Fruit fly (Drosophila melanogaster): ENCODE measurements around the gene lok.

The lok gene

dm6 chr2L:20027382-20027919, 33.8 kb upstream of the lok start, which contains the start of gene sNPF (continued):
- peak; percentile 75 for TF ChIP-seq achi (GFP tag; optimal IDR thresholded peaks at IDR 0.05)
- TF ChIP-seq Gug (GFP tag; IDR thresholded peaks at IDR 0.05), result no peak; the same call in 1 of the 2 replicates
- no peak for TF ChIP-seq Ets96B (tag; optimal IDR thresholded peaks at IDR 0.05)
- peak; percentile 76 for TF ChIP-seq CG10669 (GFP tag; optimal IDR thresholded peaks at IDR 0.05)
- no peak for TF ChIP-seq fd85E (GFP tag; optimal IDR thresholded peaks at IDR 0.05)
- peak; percentile 79 for TF ChIP-seq acj6 (GFP tag; optimal IDR thresholded peaks at IDR 0.05)
- TF ChIP-seq Hr39 (GFP tag; optimal IDR thresholded peaks at IDR 0.05), result peak; percentile 78
- peak; percentile 64 for TF ChIP-seq CG1621 (tag; optimal IDR thresholded peaks at IDR 0.05)
- TF ChIP-seq Sox15 (GFP tag; optimal IDR thresholded peaks at IDR 0.05), result peak; percentile 72
- no peak for TF ChIP-seq CG8119 (GFP tag; IDR thresholded peaks at IDR 0.05)
- TF ChIP-seq net (GFP tag; optimal IDR thresholded peaks at IDR 0.05), result peak; percentile 60
- no peak for TF ChIP-seq fkh (GFP tag; optimal IDR thresholded peaks at IDR 0.05)
- peak; percentile 69 for TF ChIP-seq Met (GFP tag; optimal IDR thresholded peaks at IDR 0.05)
- peak; percentile 77 for TF ChIP-seq topi (GFP tag; optimal IDR thresholded peaks at IDR 0.05)
- TF ChIP-seq CG4318 (GFP tag; optimal IDR thresholded peaks at IDR 0.05), result peak; percentile 60
- TF ChIP-seq vri (GFP tag; optimal IDR thresholded peaks at IDR 0.05), result peak; percentile 42
- TF ChIP-seq spab (GFP tag; optimal IDR thresholded peaks at IDR 0.05), result peak; percentile 67
- TF ChIP-seq salr (GFP tag; optimal IDR thresholded peaks at IDR 0.05), result peak; percentile 49 to 63
- peak; percentile 9 for TF ChIP-seq CG11762 (GFP tag; optimal IDR thresholded peaks at IDR 0.05; ENCODE audit: insufficient read depth)
- no peak for TF ChIP-seq Eip93F (GFP tag; optimal IDR thresholded peaks at IDR 0.05)
- peak; percentile 80 for TF ChIP-seq CG3919 (GFP tag; optimal IDR thresholded peaks at IDR 0.05)
- TF ChIP-seq Hr4 (GFP tag; optimal IDR thresholded peaks at IDR 0.05), result peak; percentile 74
- peak; percentile 76 for TF ChIP-seq cyc (GFP tag; optimal IDR thresholded peaks at IDR 0.05)
- peak; percentile 67 for TF ChIP-seq Sox102F (GFP tag; optimal IDR thresholded peaks at IDR 0.05)
- peak; percentile 72 for TF ChIP-seq CG8632 (GFP tag; optimal IDR thresholded peaks at IDR 0.05)
- TF ChIP-seq CG9139 (GFP tag; optimal IDR thresholded peaks at IDR 0.05), result peak; percentile 68
- no peak for TF ChIP-seq Blimp-1 (GFP tag; optimal IDR thresholded peaks at IDR 0.05)
- TF ChIP-seq CG6808 (GFP tag; optimal IDR thresholded peaks at IDR 0.05), result peak; percentile 74
- TF ChIP-seq pdm3 (GFP tag; optimal IDR thresholded peaks at IDR 0.05), result peak; percentile 80
- no peak; the same call in 1 of the 3 replicates for TF ChIP-seq CG6163 (GFP tag; IDR thresholded peaks at IDR 0.05)
- no peak for TF ChIP-seq CG3032 (tag; optimal IDR thresholded peaks at IDR 0.05)
- no peak for TF ChIP-seq Hr38 (GFP tag; optimal IDR thresholded peaks at IDR 0.05)
- peak; percentile 79 for TF ChIP-seq CG31627 (GFP tag; optimal IDR thresholded peaks at IDR 0.05)
- TF ChIP-seq Smox (GFP tag; optimal IDR thresholded peaks at IDR 0.05), result peak; percentile 66
- peak; percentile 61 for TF ChIP-seq CG16779 (tag; optimal IDR thresholded peaks at IDR 0.05)
- no peak; the same call in 1 of the 2 replicates for TF ChIP-seq CG15336 (GFP tag; IDR thresholded peaks at IDR 0.05)
- TF ChIP-seq fd59A (GFP tag; optimal IDR thresholded peaks at IDR 0.05), result peak; percentile 86
- peak; percentile 94 for TF ChIP-seq Eip78C (GFP tag)

DNA sequence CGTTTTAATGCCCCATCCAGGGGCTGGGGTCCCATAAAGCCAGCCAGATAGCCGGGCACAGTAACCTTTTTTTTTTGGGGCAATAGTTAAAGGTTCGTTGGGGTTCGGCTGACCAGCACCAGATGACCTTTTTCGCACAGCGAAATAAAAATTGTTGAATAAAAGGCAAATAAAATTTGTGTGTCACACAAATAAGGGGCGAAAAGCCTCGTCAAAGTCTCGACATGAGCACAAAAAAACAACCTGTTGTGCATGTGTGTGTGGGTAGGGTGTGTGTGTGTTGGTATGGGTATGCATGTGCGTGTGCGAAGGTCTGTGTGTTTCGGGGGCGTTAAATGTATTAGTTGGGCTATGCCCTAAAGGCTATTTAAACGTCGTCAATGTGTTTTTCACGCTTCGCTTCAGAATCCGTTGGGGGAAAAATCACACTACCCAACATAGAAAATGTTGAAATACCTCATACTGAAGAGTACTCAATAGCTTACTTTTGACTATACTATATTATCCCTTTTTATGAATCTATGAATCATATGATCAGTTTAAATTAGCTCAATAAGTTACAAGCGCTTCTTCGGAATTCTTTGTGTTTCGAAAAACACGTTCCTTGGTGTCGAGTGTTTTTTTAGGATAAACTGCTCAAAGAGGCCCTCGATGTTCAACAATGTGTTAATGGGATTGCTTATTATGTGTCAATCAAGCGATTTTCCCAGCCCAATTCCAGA, 9.9 kb upstream of the lok start:
- TF ChIP-seq Hr38 (GFP tag; optimal IDR thresholded peaks at IDR 0.05), result no peak
- TF ChIP-seq CG6792 (GFP tag; optimal IDR thresholded peaks at IDR 0.05), result no peak
- TF ChIP-seq Hr4 (GFP tag; optimal IDR thresholded peaks at IDR 0.05), result no peak
- TF ChIP-seq ss (GFP tag; optimal IDR thresholded peaks at IDR 0.05), result no peak
- TF ChIP-seq CG9139 (GFP tag; optimal IDR thresholded peaks at IDR 0.05), result no peak
- no peak for TF ChIP-seq Sox14 (GFP tag; optimal IDR thresholded peaks at IDR 0.05)

Measured in whole organism, prepupa.